Fruit fly (Drosophila melanogaster): Measurements from ENCODE around the gene CG45011.

CG45011 gene

DNA sequence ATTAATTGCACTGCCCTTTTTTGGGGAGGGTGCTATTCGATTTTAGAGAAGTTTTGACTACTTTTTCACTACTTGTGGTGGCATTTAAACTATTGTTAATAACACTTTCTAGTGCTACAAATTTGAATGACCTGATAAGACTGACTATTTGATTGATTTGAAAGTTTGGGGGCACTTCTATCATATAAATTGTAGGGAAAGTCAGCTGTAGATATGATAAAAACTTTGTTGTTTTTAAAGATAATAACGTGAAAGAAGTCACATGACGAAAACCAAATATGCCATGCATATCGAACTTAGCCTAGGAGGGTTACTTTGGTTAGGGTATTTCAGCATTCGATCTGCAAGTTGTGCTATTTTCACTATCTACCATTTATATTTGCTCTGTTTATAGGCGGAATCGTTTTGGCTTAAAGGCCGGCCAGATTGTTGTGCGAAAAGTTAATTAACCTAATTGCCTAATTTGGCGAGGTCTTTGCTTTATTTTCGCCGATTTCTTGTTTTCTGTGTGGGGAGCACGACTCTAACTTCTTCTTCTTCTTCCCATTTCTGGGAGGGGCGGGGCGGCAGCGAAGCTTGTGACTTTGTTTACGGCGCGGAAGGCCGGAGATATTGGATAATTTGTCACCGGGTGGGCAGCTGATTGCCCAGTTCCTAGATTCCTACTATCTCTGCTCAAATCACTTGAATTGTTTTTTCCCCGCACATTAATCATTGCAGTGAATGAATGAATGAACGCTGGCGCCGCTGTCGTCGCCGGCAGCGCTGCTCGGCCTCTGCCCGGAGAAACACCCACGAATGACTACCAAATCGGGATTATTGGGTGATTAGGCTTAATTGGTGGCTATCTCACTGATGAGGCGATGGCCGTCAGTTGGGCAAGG lies 20.9 kb upstream of the CG45011 start:
- peak; percentile 53 for TF ChIP-seq noc (tag; optimal IDR thresholded peaks at IDR 0.05)

DNA sequence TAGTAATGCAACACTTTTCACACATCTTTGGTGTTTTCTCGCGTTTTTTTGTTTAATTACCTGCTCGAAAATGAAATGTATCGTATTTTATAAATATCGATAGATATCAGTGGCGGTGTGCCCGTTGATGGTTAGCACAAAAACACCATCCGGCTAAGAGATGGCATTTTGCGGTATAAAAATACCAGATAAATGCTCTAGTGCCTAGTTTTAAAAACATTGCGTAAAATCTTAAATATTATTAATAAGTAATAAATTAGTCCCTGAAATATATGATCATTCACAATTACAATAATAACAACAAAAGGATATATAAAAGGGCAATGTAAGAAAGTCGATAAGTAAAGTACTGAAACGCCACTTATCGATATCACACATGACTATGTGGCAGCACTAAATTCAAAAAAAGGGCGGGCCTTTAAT lies 20.2 kb upstream of the CG45011 start, which contains the start of gene CycY:
Gene CycY (minus strand): TSS at position 116 of the 423 bp plus-strand sequence.
- TF ChIP-seq noc (tag; optimal IDR thresholded peaks at IDR 0.05) = no peak

DNA sequence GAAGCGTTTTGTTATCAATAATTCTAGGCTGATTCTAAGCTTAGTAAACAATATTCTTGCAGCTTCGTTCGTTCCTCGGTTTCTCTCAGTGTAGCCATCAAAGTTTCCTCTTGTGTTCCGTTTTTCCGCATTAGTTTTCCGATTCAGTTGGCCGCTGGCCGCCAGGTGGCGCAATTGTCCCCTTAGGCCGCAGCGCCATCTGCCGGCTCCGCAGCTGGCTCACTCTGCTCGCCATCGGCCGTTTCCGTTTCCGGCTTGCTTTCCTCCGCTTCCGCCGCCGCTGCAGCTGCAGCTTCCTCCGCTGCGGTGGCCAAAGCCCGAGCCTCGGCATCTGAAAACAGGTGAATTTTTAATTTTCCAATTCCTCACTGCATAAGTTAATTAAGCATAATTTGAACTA lies 17.5 kb upstream of the CG45011 start:
- no peak for TF ChIP-seq noc (tag; optimal IDR thresholded peaks at IDR 0.05)

DNA sequence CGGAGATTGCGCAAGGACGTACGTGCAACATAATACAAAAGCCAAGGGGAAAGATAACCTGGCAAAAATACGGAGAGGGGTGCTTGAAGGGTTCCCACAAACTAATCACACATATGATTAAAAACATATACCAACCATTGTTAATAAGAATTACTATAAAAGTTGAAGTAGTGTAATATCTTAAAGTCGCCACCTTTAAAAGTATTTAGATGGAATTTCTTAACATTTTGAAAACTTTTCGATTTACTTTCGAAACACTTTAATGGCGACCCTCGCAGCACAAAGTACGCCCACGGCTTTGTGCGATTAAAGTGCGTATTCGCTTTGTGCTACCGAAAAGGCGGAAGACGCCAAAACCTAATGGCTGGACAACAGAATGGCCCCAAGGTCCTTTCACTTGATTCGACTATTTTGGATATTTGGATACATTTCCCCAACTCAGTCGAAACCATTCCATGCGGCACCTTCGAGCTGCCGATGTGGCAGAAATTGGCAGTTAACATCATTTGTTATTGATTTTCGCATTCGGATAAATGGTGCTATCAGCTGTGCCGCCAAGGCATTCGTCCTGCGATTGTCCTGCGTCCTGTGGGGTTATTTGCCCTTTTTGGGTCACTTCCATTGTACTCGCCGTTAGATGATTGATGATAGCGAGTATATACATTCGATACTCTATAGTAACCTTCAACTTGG lies 10.3 kb upstream of the CG45011 start:
- no peak for TF ChIP-seq noc (tag; optimal IDR thresholded peaks at IDR 0.05)

DNA sequence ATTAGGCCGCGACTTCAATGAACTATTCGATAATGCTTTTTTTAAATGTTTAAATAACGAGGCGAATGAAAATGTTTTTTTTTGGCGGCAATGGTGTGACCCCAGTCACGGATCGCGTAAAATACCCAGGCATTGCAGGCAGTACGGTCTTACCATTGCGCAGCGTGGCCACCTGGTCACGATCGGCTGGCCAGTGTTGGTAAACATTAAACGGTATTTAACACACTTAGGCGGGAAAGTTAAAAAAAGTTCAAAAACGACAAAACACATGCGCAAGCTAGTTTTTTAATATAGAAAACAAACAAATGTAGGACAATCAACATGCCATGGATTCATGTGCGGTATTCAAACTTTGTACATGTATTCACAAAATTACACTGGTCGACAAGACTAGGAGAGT lies 4.6 kb upstream of the CG45011 start, which contains the start of gene esc:
Gene esc (minus strand): TSS at position 129 of the 400 bp plus-strand sequence.
- TF ChIP-seq noc (tag; optimal IDR thresholded peaks at IDR 0.05) = no peak

DNA sequence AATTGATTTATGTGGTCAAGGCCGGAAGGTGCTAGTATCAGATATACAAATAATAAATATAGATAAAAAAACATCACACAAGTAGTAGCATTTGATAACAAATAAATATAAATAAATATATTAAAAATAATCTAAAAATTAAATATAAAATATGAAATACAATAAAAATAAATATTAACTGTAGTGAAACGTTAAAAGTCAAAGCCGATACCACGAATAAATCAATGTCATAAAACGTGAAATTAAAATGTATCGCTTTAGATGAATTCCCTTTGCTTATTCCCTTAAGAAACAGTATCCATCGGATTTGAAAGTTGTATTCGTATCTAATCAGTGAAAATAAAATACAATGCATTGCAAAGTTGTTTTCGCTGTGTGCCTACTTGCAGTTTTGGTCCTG lies 422 bp downstream of the CG45011 start, which contains the start of gene CG45012:
Gene CG45012 (plus strand): TSS at position 301 of the 400 bp plus-strand sequence.
- TF ChIP-seq noc (tag; optimal IDR thresholded peaks at IDR 0.05) = no peak

DNA sequence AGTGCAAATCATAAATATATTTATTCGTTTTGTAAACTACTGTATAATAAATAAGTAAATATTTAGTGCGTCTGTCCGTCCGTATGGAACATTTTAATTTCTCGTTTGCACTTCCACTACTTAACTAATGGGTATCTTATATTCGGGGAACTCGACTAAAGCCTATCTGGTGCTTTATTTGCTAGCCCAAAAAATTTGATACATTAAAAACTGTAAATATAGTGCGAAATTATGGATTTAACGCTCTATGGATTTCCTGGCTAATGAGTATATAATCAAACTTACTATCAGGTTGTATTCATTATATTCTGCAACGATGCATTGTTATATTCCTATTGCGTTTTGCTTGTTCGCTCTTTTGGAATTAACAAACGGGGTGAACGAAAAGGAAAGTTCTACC lies 3.1 kb downstream of the CG45011 start, which contains the start of gene Sfp33A4:
Gene Sfp33A4 (plus strand): TSS at position 301 of the 400 bp plus-strand sequence.
- no peak for TF ChIP-seq noc (tag; optimal IDR thresholded peaks at IDR 0.05)

DNA sequence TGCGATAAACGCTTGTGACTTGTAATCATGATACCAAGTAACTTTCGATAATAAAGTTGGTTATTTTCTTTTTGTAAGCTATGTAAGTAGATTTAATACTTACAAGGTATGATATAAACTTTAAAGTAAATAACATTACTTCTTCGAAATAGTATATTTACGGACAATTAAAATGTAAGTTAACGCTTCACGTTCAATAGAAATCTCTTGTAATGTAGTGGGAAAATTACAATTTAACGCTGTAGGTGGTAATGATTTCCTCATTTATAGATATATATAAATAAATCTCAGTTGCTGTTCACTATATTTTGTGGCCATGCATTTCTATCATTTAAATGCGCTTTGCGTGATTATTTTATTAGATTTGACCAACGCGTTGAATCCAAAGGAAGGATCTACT lies 3.5 kb downstream of the CG45011 start, which contains the start of gene Sfp33A2:
Gene Sfp33A2 (plus strand): TSS at position 301 of the 400 bp plus-strand sequence.
- no peak for TF ChIP-seq noc (tag; optimal IDR thresholded peaks at IDR 0.05)

DNA sequence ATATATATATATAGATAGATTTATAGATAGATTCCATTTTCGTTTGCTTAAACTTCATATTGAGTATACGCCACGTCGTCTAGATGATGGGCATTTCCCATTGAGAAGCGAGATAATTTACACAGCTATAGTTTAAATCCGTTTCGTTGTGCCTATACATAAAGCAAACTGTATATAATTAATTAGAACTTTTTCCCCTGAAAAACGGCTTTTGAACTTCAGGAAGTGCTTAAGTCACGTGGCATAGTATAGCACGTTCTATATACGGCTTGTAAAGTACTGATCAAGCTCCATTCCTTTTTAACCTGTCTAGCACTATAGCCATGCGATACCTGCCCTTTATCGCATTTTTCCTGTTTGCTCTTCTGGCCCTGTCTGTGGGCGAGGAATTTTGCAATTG lies 5.7 kb downstream of the CG45011 start, which contains the start of gene Sfp33A3:
Gene Sfp33A3 (plus strand): TSS at position 301 of the 400 bp plus-strand sequence.
- no peak for TF ChIP-seq noc (tag; optimal IDR thresholded peaks at IDR 0.05)

DNA sequence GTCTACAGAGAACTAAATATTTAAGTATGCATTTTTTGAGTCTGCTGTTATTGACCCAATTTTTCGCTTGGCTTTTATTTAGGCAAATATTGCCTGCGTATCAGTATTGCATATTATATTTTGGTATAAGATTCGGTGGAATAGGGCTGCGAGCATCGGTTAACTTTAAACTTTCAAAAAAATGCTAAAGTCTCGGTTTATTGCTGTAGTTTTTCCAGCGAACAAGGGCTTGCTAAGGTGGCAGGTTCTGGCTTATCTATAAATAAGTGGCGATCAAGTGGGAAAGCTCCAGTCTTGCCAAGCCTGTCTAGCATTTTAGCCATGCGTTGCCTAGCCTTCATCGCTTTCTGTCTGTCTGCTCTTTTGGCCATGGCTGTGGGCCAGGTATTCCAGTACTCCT lies 6.5 kb downstream of the CG45011 start, which contains the start of gene CG31704:
Gene CG31704 (plus strand): TSS at position 301 of the 400 bp plus-strand sequence.
- no peak for TF ChIP-seq noc (tag; optimal IDR thresholded peaks at IDR 0.05)

DNA sequence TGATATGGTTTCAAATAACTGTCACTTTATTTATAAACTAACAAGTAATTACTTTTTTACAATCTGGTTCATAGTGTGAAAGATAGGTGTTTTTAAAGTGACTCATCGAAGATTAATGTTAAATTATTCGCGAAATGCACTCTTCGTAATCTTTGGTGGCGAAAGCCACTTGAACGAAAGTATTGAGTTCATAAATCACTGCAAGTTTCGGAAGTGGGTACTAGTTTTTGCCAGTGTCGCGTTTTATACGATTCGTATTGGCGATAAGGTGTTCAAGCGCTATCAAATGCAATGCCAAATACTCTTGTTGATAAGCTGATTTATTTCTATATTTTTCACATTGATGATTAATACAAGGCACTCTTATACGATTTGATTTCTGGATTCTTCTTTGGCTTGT lies 7.7 kb downstream of the CG45011 start:
- TF ChIP-seq noc (tag; optimal IDR thresholded peaks at IDR 0.05) = peak; percentile 66

DNA sequence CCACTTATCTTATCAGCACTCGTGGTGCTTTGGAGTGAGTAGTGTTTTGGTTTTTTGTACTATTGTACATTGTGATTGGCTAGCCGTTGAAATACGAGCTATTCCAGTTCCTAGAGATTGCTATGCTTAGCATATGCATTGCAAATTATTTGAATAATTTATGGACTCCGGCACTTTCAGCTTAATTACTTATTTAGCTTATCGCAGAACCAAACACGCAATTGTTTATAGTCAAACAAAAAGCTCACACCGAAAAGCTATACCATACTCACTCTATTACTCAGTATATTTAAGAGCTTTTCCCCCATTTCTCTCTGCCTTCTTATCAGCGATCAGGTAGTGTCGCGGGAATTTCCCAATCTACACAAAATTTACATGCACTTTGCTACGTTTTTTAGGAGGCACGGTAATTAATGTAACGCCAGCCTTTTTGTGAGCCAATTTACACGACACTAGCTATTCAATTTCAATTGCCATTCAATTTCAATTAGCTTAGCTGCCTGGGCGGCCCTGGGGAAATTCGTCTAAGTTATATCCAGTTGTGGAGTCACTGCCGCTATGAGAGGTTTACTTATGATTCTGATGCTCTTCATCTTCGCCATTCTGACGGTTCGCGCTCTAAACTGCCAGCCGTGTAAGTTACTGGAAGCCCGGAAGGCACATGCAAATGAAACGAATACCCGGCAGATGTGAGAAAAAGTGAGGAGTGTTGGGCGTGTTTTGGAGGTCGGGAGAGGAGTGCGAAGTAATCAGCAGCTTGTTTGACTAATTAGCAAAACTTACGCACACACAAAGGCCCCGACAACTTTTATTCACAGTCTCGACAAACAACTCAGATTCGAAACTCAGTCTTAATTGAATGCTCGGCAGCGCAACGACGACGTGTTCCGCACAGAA lies 8.7 kb downstream of the CG45011 start, which contains the start of the genes CG44008, CG14933, CG46426 and CG42486:
Gene CG44008 (minus strand): TSS at position 155 of the 897 bp plus-strand sequence.
Gene CG14933 (plus strand): TSS at position 538 of the 897 bp plus-strand sequence.
Gene CG46426 (plus strand): TSS at position 538 of the 897 bp plus-strand sequence.
Gene CG42486 (plus strand): TSS at position 847 of the 897 bp plus-strand sequence.
- TF ChIP-seq noc (tag; optimal IDR thresholded peaks at IDR 0.05) = peak; percentile 19

DNA sequence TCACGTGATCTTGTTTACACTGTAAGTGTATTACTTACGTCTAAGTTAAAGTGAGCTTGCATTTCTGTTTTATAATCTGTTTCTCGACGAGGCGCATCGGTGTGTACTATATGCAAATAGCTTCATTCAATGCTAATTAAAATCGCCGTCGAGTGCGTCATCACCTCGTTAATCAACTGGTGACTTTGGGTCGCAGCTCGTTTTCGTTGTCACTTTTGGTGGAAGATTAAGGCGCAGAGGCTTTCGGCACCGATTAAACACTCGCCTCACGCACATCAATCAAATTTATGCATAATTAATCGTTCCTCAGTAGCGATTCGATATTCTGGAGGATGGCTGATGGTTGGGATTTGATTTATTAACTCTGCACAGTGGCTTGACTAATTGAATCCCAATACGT lies 10.4 kb downstream of the CG45011 start:
- TF ChIP-seq noc (tag; optimal IDR thresholded peaks at IDR 0.05) = peak; percentile 41

DNA sequence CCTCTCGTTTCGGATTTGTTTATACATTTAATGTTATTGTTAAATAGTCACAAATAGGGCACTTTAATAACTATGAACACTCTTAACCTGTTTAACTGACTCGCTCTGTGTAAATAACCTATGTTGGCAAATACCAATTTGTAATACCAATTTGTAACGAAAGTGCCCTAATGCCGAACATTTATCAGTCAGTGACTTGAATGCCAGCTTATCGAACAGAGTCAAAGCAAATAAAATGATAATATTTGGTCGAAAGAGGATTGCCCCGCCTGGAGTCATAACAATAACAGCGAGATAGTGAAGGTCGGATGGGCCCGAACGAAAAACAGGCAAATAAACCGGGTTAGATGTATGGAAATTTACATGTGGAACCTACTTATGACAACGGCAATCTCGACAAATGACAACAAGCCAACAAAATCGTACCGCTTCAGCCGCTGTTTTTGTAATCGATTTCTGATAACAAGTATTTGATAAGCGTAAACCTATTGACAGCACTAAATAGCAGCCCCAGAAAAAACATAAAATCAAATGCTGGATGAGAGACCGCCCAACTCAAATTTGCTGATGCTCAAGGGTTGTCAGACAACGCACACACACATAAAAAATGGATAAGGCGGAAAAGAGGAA lies 11.4 kb downstream of the CG45011 start:
- no peak for TF ChIP-seq noc (tag; optimal IDR thresholded peaks at IDR 0.05)
